Worm (Caenorhabditis elegans) whole organism, L1 larva: ENCODE results near the gene F22E5.7.

Experiments
- F16B12.6 ChIP-seq: fragments of 150-350 bp; optimal IDR thresholded peaks from 2 replicates; lab custom pipeline; 2014; ENCODE audit warnings: missing biosample characterization, missing genetic modification characterization
- ceh-8 ChIP-seq: fragments of 200-800 bp; sonication (Bioruptor generic); optimal IDR thresholded peaks from 2 replicates; lab custom pipeline; 2018; ENCODE audit warnings: mild to moderate bottlenecking, missing genetic modification characterization, moderate library complexity, missing compliant biosample characterization
- jun-1 ChIP-seq: fragments of 150-350 bp; optimal IDR thresholded peaks from 2 replicates; lab custom pipeline; 2014; ENCODE audit warnings: missing biosample characterization, missing genetic modification reagents, missing genetic modification characterization
- lin-39 ChIP-seq: fragments of 150-350 bp; optimal IDR thresholded peaks from 2 replicates; lab custom pipeline; 2014; ENCODE audit warnings: missing biosample characterization, missing genetic modification reagents, missing genetic modification characterization
- nhr-12 ChIP-seq: sonication (generic microtip); optimal IDR thresholded peaks from 2 replicates; lab custom pipeline; 2017; ENCODE audit warnings: missing biosample characterization, missing genetic modification characterization
- rnt-1 ChIP-seq: sonication (generic microtip); optimal IDR thresholded peaks from 2 replicates; lab custom pipeline; 2016; ENCODE audit warnings: mild to moderate bottlenecking, missing genetic modification characterization, moderate library complexity, missing compliant biosample characterization
- skn-1 ChIP-seq: fragments of 150-350 bp; optimal IDR thresholded peaks from 2 replicates; lab custom pipeline; 2014; ENCODE audit warnings: missing biosample characterization, missing genetic modification characterization
- snpc-4 ChIP-seq: fragments of 150-350 bp; optimal IDR thresholded peaks from 2 replicates; lab custom pipeline; 2014; ENCODE audit warnings: missing biosample characterization, missing genetic modification characterization
- snu-23 ChIP-seq: sonication (generic microtip); optimal IDR thresholded peaks from 2 replicates; lab custom pipeline; 2016; ENCODE audit warnings: missing genetic modification characterization, missing compliant biosample characterization
- ztf-4 ChIP-seq: fragments of 150-350 bp; optimal IDR thresholded peaks from 2 replicates; lab custom pipeline; 2014; ENCODE audit warnings: missing biosample characterization, missing genetic modification characterization

- TF ChIP-seq jun-1 (no peak), F16B12.6 (tag; lab: Kevin White, UChicago) (no peak), nhr-12 (no peak), ztf-4 (tag; lab: Kevin White, UChicago) (no peak), snpc-4 (tag; lab: Kevin White, UChicago) (no peak), lin-39 (tag; lab: Kevin White, UChicago) (no peak), rnt-1 (tag; lab: Kevin White, UChicago) (no peak), snu-23 (GFP tag; lab: Kevin White, UChicago) (no peak), skn-1 (tag; lab: Kevin White, UChicago) (no peak), ceh-8 (GFP tag; lab: Kevin White, UChicago) (no peak)
These were observed 42.3 kb downstream of the F22E5.7 start, which contains the start of gene ceh-87 for ce11 chrII:2684208-2684607.
